Fruit fly (Drosophila melanogaster) ovary, adult (tissue): ENCODE results near the gene CG1265.
A peak's percentile ranks its signal among the peaks of the same experiment; 100 is the strongest.

Experiments
- CG17801 ChIP-seq: fragments of 200-800 bp; optimal IDR thresholded peaks from 2 replicates; lab custom pipeline; 2019; ENCODE audit warnings: missing biosample characterization, mild to moderate bottlenecking, missing genetic modification characterization, moderate library complexity; ENCODE audit not compliant: partially characterized antibody

Gene CG1265

DNA sequence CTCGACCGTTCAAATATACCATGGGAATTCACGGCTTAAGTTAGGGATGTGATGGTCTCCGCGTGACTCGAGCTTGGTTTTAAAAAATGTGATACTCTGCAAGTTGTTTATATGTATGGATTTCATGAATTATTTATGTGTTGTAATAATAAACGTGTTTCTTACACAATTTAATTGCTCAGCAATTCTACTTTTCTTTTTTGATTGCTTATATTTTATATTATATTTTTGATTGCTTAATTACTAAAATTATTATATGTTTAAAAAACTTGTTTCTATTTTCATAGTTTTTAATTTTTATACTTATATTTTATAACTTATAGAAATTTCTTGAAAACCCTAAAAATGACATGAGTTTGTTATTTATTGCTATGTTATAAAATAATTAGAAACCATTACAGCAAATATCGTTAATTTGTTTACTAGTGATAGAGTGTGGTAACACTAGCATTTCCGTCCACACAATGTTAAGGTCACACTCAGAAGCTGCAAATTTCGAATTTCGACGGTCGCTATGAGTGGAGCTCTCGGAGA, at the start of gene CG1265, which contains the start of gene ago:
TSS of gene CG1265 (plus strand) at position 476 of the 534 bp plus-strand sequence.
TSS of gene ago (minus strand) at position 6 of the 534 bp plus-strand sequence.
- peak; percentile 32 for TF ChIP-seq CG17801 (GFP tag; lab: Kevin White, UChicago)

DNA sequence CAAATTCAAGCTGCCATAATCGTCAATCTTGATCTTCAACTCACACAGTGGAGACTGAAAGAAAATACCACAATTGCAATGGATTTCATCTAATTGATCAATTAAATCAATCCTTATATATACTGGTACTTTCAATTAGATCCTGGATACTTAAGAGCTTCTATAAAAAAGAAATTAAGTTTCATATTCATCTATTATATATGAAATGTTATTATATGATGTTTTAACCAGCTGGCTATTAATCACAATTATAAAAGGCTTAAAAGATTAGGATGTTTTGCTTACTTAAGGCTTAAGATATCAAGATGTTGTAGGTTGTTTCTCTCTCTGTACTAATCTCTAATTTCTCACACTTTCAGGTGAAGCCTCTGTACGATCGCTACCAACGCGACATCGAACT, 49.7 kb upstream of the CG1265 start:
- TF ChIP-seq CG17801 (GFP tag; lab: Kevin White, UChicago): no peak

DNA sequence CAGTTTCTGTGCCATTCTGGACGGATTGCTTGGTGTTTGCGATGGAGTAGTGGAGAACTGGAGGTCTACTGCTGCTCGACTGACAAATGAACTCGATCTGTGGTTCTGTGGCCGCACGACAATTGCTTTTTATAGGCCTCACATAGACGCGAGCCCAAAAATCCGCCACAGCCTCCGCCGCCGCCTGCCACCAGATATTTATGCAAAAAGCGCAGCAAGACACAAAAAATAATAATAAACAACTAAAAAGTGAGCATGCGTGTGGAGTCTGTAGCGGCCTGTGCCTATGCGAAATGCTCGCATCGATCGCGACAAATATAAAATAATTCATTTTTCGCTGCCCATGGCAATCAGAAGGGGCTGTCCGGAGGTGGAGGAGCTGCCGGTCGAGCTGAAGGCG, 45.5 kb upstream of the CG1265 start, which contains the start of gene Cpr64Aa:
TSS of gene Cpr64Aa (minus strand) at position 101 of the 400 bp plus-strand sequence.
- no peak for TF ChIP-seq CG17801 (GFP tag; lab: Kevin White, UChicago)

DNA sequence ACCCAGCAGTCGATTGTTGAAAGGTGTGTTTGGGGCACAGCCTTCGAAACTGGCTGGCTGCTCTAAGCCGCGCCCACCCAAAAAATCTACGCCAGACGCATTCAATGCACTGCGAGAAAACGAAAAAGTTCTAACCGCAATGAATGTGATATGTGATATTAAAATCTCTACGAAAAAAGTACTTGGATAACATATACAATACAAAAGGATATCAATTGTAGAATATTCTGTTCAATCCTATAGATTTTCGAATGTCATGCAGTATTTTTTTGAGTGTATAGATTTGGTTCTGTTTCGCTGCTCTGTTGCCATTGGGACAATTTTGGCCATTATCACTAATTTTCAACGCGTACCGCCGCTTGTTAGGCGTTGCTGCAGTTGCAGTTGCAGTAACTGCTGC, 44.8 kb upstream of the CG1265 start:
- TF ChIP-seq CG17801 (GFP tag; lab: Kevin White, UChicago): no peak

DNA sequence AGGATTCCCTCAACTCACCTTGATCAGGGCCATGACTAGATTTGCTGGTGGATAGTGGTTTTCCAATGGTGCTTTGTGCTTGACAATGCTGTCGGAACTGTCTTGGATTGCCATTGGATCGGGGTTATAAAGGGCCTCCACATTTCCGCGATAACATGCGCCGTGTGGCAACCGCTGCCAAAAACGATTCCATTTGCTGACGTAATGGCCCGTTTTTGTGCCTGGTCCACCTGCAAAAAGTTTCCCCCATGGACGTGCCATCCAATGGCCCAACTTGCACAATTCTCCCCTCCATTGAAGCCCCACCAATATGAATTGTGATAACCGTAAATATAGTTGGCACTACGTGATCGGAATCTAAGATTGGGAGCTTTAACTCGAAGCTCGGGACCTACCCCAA, 43.1 kb upstream of the CG1265 start, which contains the start of gene Cpr64Ab:
TSS of gene Cpr64Ab (minus strand) at position 101 of the 400 bp plus-strand sequence.
- no peak for TF ChIP-seq CG17801 (GFP tag; lab: Kevin White, UChicago)

DNA sequence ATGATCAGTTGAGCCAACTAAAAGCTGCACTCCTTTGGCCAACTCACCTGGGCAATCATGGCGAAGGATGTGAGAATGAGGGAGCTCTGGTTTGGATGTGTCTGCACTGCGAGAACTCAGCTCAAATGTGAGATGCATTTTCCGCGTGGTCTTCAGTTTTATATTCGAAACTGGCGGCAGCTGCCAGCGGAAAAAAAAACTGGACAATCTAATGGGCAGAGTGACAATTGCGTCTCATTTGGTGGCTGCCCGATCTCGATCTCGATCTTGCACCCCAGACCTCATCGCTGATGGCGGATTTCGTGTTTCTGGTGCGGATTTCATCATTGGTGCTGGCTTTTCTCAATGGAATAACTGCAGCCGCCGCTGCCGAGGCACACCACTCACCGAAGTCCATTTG, 41.8 kb upstream of the CG1265 start, which contains the start of gene Cpr64Ac:
TSS of gene Cpr64Ac (minus strand) at position 101 of the 400 bp plus-strand sequence.
- TF ChIP-seq CG17801 (GFP tag; lab: Kevin White, UChicago): no peak

DNA sequence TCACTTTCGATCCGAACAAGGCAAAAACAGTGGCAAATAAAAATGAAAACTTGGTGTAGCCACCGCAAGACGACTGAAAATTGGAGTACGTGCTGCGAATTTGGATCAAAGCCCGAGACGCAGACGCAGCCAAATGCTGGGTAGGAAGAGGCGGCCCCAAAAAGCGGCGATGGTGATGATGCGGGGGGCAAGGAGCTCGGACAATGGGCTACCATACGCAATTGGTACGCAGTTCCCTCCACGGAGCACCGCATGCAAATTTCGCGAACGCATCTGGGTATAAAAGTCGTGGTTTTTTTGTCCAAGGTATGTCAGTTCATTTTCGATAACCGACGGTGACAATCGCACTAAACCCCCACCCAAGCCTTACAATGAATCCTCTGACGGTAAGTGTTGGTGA, 39.5 kb upstream of the CG1265 start, which contains the start of gene Cpr64Ad:
TSS of gene Cpr64Ad (plus strand) at position 301 of the 400 bp plus-strand sequence.
- no peak for TF ChIP-seq CG17801 (GFP tag; lab: Kevin White, UChicago)

DNA sequence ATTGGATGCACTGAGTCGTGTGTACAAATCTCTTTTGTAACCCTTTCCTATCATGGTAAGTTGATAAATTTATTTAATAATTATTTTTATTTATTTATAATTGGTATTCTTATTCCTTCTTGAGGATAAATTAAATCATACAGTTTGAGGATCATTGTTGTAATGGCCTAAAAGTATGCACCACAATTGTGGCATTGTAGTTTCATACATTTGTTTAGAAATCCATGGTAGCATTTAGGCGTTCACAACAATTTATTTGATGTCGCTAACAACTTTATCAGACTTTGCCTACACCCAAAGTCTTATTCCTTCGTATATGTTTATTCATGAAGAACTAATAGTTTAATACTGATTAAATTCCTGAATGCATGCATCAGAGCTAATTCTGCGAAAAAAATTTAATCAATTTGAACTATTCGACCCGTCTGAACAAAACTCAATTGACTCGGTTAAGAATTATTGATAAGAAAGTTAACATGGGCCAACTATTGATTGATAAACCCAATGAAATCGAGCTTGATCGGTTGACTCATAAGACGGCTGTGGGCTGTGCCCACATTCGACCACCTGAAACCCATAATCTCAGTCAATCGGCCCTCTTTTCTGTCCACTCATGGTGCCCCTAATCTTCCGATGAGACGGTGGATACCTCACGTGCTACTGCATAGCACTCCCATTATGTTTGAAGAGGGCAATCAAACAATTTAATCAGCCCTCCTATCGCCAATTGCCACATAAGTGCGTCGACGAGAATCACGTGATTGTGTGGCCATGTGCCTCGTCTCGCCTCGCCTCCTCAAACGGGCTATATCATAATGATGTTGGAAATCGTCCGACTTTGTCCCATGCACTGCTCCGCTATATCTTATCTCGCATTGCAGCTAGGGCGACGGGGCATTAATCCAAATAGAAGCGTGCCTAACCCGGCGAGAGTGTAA, 35.0 kb upstream of the CG1265 start:
- TF ChIP-seq CG17801 (GFP tag; lab: Kevin White, UChicago): no peak

DNA sequence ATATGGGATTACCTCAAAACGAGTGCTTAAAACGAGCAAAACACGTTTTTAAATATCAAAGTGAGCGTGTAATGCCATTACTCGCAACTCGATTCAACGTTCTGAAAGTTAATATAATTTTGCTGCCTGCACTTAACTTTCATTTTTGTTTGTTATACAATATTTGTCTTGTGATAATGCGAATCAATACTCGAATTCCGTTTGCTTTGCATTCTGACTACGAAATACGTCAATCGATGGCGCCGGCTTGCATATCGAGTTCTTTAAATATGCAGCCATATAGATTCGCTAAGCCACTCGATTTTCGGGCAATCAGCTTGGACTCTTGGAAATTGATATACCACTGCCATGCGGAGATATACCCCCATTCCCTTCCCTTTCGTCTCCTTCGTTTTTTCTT, 33.9 kb upstream of the CG1265 start:
- TF ChIP-seq CG17801 (GFP tag; lab: Kevin White, UChicago): no peak

DNA sequence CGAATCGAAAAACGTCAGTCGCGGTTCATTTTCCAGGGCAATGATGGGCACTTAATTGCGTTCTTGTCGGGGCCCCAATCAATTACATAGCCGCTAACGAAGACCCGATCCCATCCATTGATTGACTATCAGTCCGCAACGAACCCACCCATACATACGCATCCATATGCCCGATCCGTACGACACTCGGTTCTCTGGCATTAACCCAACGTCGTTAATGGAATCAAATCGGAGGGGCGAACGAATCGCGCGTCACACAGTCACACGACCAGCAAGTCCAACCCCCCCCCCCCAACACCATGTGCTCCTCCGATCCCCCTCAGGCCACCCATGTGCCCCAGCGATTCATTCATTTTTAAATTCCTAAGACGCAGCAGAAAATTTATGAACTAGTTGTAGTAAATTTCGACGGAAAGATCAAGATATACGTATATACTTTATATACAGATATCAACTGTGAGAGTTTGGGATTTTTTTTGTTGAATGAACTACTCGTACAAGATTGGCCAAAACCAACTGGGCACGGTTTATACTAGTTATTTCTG, 33.3 kb upstream of the CG1265 start:
- TF ChIP-seq CG17801 (GFP tag; lab: Kevin White, UChicago): no peak

DNA sequence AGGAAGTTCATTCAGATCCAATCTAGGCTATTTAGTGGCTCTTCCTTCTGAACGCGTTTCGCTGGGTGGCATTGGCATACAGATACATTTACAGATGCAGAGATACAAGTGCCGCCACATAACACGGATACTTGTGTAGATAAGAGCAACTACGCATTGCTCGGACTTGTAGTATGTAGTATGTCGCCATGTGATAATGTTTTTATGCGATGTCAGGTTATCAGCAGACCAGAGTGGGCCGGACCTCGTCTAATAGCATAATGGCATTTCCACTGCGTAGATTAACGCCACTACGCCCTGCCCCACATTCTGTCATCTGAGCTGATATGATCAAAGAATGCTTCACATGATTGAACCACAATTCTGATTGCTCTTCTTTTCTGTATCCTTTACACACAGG, 32.8 kb upstream of the CG1265 start:
- no peak for TF ChIP-seq CG17801 (GFP tag; lab: Kevin White, UChicago)

DNA sequence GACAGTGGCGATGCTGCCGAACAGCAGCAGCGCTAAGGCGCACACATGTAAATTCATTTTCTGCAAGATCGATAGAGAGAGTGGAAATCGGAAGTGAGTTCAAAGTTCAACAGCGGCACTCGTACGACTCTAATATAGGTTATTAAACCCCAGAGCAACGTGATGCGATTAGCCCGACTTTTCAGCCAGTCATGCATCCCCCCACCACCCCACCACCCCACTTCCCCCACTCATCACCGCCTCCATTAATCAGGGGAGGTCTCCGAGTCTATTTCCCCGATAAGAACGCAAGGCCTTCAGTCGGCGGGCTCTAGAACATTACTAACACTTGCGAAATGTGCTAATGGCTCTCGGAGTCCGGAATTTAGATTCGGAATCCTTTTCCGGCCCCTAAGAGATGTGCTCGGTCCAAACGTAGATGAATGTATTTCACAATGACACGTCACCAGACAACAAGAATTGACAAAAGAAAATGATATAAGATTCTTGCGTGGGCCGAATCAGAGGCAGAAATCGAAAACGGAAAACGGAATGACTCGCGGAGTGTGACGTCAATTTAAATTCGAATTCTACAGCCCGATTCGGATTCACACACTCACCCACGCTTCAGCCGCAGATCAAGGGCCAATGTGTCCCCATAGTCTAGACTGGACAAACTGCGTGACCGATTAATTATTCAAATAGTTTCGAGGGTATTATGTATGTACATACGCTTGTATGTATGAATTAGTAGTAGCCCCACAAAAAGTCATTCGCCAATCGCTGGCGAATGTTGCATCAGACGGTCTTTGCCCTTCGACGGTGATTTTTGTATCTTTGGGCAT, 28.7 kb upstream of the CG1265 start:
- TF ChIP-seq CG17801 (GFP tag; lab: Kevin White, UChicago): no peak

DNA sequence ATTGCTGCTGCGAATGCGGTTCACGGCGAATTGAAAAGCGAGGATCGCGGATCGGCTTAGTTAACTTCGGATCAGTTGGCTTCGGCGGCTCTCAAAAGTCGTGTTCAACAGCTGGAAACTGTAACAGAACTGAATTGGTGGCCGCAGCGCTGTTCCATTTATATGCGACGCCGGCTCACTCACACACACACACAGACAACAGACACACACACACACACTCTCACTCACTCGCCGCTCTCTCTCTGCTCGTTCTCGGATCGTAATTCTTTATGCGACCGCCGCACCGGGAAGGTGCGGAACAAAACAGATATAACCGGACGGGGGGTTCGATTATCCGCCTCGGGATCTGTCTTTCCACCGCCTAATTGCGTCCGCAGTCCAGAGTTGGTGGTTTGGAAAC, 27.4 kb upstream of the CG1265 start, which contains the start of gene CG46460:
TSS of gene CG46460 (minus strand) at position 139 of the 400 bp plus-strand sequence.
- TF ChIP-seq CG17801 (GFP tag; lab: Kevin White, UChicago): no peak

DNA sequence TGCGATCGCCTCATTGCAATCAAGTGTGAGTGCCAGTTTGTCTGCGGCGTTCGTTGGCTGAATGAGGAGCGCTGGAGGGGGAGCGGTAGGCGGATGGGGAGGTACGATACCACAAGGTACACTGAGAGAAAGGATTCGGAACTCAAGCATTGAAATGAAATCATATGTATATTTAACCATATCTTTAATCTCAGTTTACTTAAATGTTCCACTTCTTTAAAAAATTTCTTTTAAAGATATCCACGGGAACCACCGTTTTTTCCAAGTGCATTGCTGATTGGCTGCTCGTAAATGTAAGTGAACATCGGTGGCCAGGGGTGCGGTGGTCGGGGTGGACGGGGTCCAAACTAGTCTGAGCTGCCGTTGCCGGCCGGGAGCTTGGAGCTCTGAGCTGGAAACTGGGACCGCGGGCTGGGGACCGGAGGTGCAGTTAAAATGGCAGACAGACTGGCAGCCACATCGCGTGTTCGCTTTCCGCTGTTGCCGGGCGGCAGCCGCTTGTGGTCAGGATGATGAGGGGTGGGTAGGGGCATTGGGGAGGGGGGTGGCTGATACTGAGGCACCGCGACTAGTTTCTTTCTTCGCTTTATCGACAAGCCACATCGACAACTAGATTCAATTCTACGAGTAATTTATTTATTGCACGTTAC, 26.3 kb upstream of the CG1265 start:
- TF ChIP-seq CG17801 (GFP tag; lab: Kevin White, UChicago): peak; percentile 57
